Fruit fly (Drosophila melanogaster) whole organism, embryonic: ENCODE data around the gene CG34325.

Experiments
- Adf1 ChIP-seq: fragments of 200-800 bp; sonication (Bioruptor generic); IDR thresholded peaks from 2 replicates; pipeline ENCODE4 v1.3.6; 2022; ENCODE audit warnings: missing biosample characterization, missing genetic modification characterization
- CG10979 ChIP-seq: fragments of 200-800 bp; sonication (Bioruptor generic); optimal IDR thresholded peaks from 2 replicates; lab custom pipeline; 2018; ENCODE audit warnings: missing biosample characterization, mild to moderate bottlenecking, missing genetic modification characterization, moderate library complexity
- CG11398 ChIP-seq: fragments of 200-800 bp; sonication (Bioruptor generic); optimal IDR thresholded peaks from 2 replicates; lab custom pipeline; 2016; ENCODE audit warnings: missing biosample characterization, missing genetic modification characterization
- CG12769 ChIP-seq: fragments of 200-800 bp; sonication (Bioruptor generic); optimal IDR thresholded peaks from 2 replicates; lab custom pipeline; 2019; ENCODE audit warnings: missing biosample characterization, mild to moderate bottlenecking, missing genetic modification characterization, moderate library complexity
- CG14441 ChIP-seq: fragments of 200-800 bp; sonication (Bioruptor generic); IDR thresholded peaks from 2 replicates; pipeline ENCODE4 v1.3.6; 2022; ENCODE audit warnings: missing biosample characterization, missing genetic modification characterization
- CG14710 ChIP-seq: fragments of 200-800 bp; sonication (Bioruptor generic); optimal IDR thresholded peaks from 3 replicates; lab custom pipeline; 2019; ENCODE audit warnings: missing biosample characterization, mild to moderate bottlenecking, missing genetic modification characterization, moderate library complexity
- CG15514 ChIP-seq: fragments of 200-800 bp; sonication (Bioruptor generic); optimal IDR thresholded peaks from 3 replicates; lab custom pipeline; 2017; ENCODE audit warnings: missing biosample characterization, missing genetic modification characterization, mild to moderate bottlenecking, moderate library complexity, missing genetic modification reagents
- CG17361 ChIP-seq: fragments of 200-800 bp; sonication (Bioruptor generic); IDR thresholded peaks from 3 replicates; pipeline ENCODE4 v1.3.6; 2022; ENCODE audit warnings: missing biosample characterization, missing genetic modification characterization
- CG1792 ChIP-seq: fragments of 200-800 bp; sonication (Bioruptor generic); optimal IDR thresholded peaks from 2 replicates; lab custom pipeline; 2016; ENCODE audit warnings: missing biosample characterization, missing genetic modification characterization
- CG2712 ChIP-seq: fragments of 200-800 bp; optimal IDR thresholded peaks from 3 replicates; lab custom pipeline; 2019; ENCODE audit warnings: missing biosample characterization, mild to moderate bottlenecking, missing genetic modification characterization, moderate library complexity
- CG31441 ChIP-seq: fragments of 200-800 bp; sonication (Bioruptor generic); IDR thresholded peaks from 2 replicates; pipeline ENCODE4 v1.3.6; 2022; ENCODE audit warnings: missing biosample characterization, missing genetic modification characterization
- CG32532 ChIP-seq: fragments of 200-800 bp; sonication (Bioruptor generic); IDR thresholded peaks from 2 replicates; pipeline ENCODE4 v1.3.6; 2022; ENCODE audit warnings: missing biosample characterization, missing genetic modification characterization
- CG3281 ChIP-seq: fragments of 200-800 bp; sonication (Bioruptor generic); optimal IDR thresholded peaks from 3 replicates; lab custom pipeline; 2017; ENCODE audit warnings: missing biosample characterization, mild to moderate bottlenecking, missing genetic modification characterization
- CG34224 ChIP-seq: fragments of 200-800 bp; sonication (Bioruptor generic); IDR thresholded peaks from 3 replicates; pipeline ENCODE4 v1.3.6; 2022; ENCODE audit warnings: missing biosample characterization, missing genetic modification characterization; ENCODE audit not compliant: partially characterized antibody
- CG3726 ChIP-seq: fragments of 200-800 bp; sonication (Bioruptor generic); IDR thresholded peaks from 3 replicates; pipeline ENCODE4, ENCODE4 v1.3.6; 2022; ENCODE audit warnings: missing biosample characterization, missing genetic modification characterization
- CG6683 ChIP-seq: fragments of 200-800 bp; sonication (Bioruptor generic); optimal IDR thresholded peaks from 2 replicates; lab custom pipeline; 2017; ENCODE audit warnings: missing biosample characterization, mild to moderate bottlenecking, missing genetic modification characterization, missing genetic modification reagents
- CG8478 ChIP-seq: fragments of >200 bp; optimal IDR thresholded peaks from 2 replicates; lab custom pipeline; 2018
- CG9437 ChIP-seq: fragments of 200-800 bp; sonication (Bioruptor generic); optimal IDR thresholded peaks from 2 replicates; lab custom pipeline; 2018; ENCODE audit warnings: missing biosample characterization, mild to moderate bottlenecking, missing genetic modification characterization
- Doc3 ChIP-seq: fragments of 200-800 bp; sonication (Bioruptor generic); IDR thresholded peaks from 3 replicates; pipeline ENCODE4 v1.3.6; 2022; ENCODE audit warnings: missing biosample characterization, missing genetic modification characterization; ENCODE audit not compliant: partially characterized antibody
- Fer1 ChIP-seq: fragments of 200-800 bp; sonication (Bioruptor generic); optimal IDR thresholded peaks from 2 replicates; lab custom pipeline; 2017; ENCODE audit warnings: missing biosample characterization, mild to moderate bottlenecking, missing genetic modification characterization
- Hmr ChIP-seq: fragments of 200-800 bp; sonication (Bioruptor generic); optimal IDR thresholded peaks from 3 replicates; lab custom pipeline; 2017; ENCODE audit warnings: mild to moderate bottlenecking, missing biosample characterization, missing genetic modification reagents, missing genetic modification characterization
- Hr51 ChIP-seq, 2 experiments: fragments of 200-800 bp; sonication (Bioruptor generic); optimal IDR thresholded peaks; 2 replicates in 1 of 2; 3 replicates in 1 of 2; lab custom pipeline; 2016 to 2018; ENCODE audit warnings: missing biosample characterization in 2 of 2, missing genetic modification characterization in 2 of 2, mild to moderate bottlenecking in 1 of 2, moderate library complexity in 1 of 2
- NC2α ChIP-seq: fragments of 200-800 bp; sonication (Bioruptor generic); optimal IDR thresholded peaks from 2 replicates; lab custom pipeline; 2016; ENCODE audit warnings: missing biosample characterization, missing genetic modification characterization
- Oli ChIP-seq: fragments of 200-800 bp; sonication (Bioruptor generic); optimal IDR thresholded peaks from 2 replicates; lab custom pipeline; 2018; ENCODE audit warnings: missing biosample characterization, mild to moderate bottlenecking, missing genetic modification characterization, moderate library complexity
- Side ChIP-seq: fragments of 200-800 bp; sonication (Bioruptor generic); optimal IDR thresholded peaks from 2 replicates; lab custom pipeline; 2016; ENCODE audit warnings: missing biosample characterization, missing genetic modification characterization
- Ssrp ChIP-seq: fragments of 200-800 bp; sonication (Bioruptor generic); optimal IDR thresholded peaks from 2 replicates; lab custom pipeline; 2018; ENCODE audit warnings: missing biosample characterization, mild to moderate bottlenecking, missing genetic modification characterization, moderate library complexity
- Xbp1 ChIP-seq: fragments of 200-800 bp; sonication (Bioruptor generic); optimal IDR thresholded peaks from 3 replicates; lab custom pipeline; 2016; ENCODE audit warnings: missing biosample characterization, mild to moderate bottlenecking, missing genetic modification characterization
- ac ChIP-seq: fragments of 200-800 bp; sonication (Bioruptor generic); optimal IDR thresholded peaks from 3 replicates; lab custom pipeline; 2017; ENCODE audit warnings: missing biosample characterization, mild to moderate bottlenecking, missing genetic modification characterization
- az2 ChIP-seq: fragments of 200-800 bp; sonication (Bioruptor generic); optimal IDR thresholded peaks from 3 replicates; lab custom pipeline; 2016; ENCODE audit warnings: missing biosample characterization, missing genetic modification characterization
- bbx ChIP-seq: fragments of 200-800 bp; sonication (Bioruptor generic); IDR thresholded peaks from 2 replicates; pipeline ENCODE4 v1.3.6; 2022; ENCODE audit warnings: missing biosample characterization, missing genetic modification characterization; ENCODE audit not compliant: partially characterized antibody
- chm ChIP-seq: fragments of 200-800 bp; sonication (Bioruptor generic); IDR thresholded peaks from 2 replicates; pipeline ENCODE4 v1.3.6; 2022; ENCODE audit warnings: missing biosample characterization, missing genetic modification characterization
- dmrt11E ChIP-seq: fragments of 200-800 bp; sonication (Bioruptor generic); optimal IDR thresholded peaks from 3 replicates; lab custom pipeline; 2018; ENCODE audit warnings: missing biosample characterization, mild to moderate bottlenecking, missing genetic modification characterization, moderate library complexity
- exex ChIP-seq: fragments of 200-800 bp; sonication (Bioruptor generic); optimal IDR thresholded peaks from 4 replicates; lab custom pipeline; 2018; ENCODE audit warnings: missing biosample characterization, mild to moderate bottlenecking, missing genetic modification characterization, moderate library complexity
- fd3F ChIP-seq: fragments of 200-800 bp; sonication (Bioruptor generic); optimal IDR thresholded peaks from 2 replicates; lab custom pipeline; 2018; ENCODE audit warnings: missing biosample characterization, mild to moderate bottlenecking, missing genetic modification characterization, moderate library complexity
- gem ChIP-seq: fragments of 200-800 bp; sonication (Bioruptor generic); optimal IDR thresholded peaks from 2 replicates; lab custom pipeline; 2019; ENCODE audit warnings: missing biosample characterization, mild to moderate bottlenecking, missing genetic modification characterization, moderate library complexity
- grau ChIP-seq: fragments of 200-800 bp; optimal IDR thresholded peaks from 3 replicates; lab custom pipeline; 2019; ENCODE audit warnings: missing biosample characterization, mild to moderate bottlenecking, missing genetic modification characterization, moderate library complexity
- klu ChIP-seq: fragments of 200-800 bp; sonication (Bioruptor generic); IDR thresholded peaks from 2 replicates; pipeline ENCODE4 v1.3.6; 2022; ENCODE audit warnings: missing biosample characterization, missing genetic modification characterization
- mld ChIP-seq: fragments of 200-800 bp; sonication (Bioruptor generic); IDR thresholded peaks from 3 replicates; pipeline ENCODE4 v1.3.6; 2022; ENCODE audit warnings: missing biosample characterization, missing genetic modification characterization; ENCODE audit not compliant: partially characterized antibody
- pb ChIP-seq: fragments of 200-800 bp; sonication (Bioruptor generic); optimal IDR thresholded peaks from 3 replicates; lab custom pipeline; 2016; ENCODE audit warnings: missing biosample characterization, missing genetic modification characterization
- phol ChIP-seq: fragments of 200-800 bp; sonication (Bioruptor generic); optimal IDR thresholded peaks from 3 replicates; lab custom pipeline; 2018; ENCODE audit warnings: missing biosample characterization, mild to moderate bottlenecking, missing genetic modification characterization, moderate library complexity
- slbo ChIP-seq: fragments of 200-800 bp; sonication (Bioruptor generic); IDR thresholded peaks from 2 replicates; pipeline ENCODE4 v1.3.6; 2022; ENCODE audit warnings: missing biosample characterization, missing genetic modification characterization
- usp ChIP-seq: fragments of >200 bp; optimal IDR thresholded peaks from 2 replicates; lab custom pipeline; 2017; ENCODE audit warnings: missing biosample characterization, missing genetic modification characterization
- zfh2 ChIP-seq: fragments of 200-800 bp; sonication (Bioruptor generic); optimal IDR thresholded peaks from 2 replicates; lab custom pipeline; 2016; ENCODE audit warnings: missing biosample characterization, missing genetic modification characterization

The CG34325 gene

dm6 chrX:16677163-16677562, 44.0 kb downstream of the CG34325 start (continued):
- TF ChIP-seq CG17361 (GFP tag; lab: Robert Waterston, UW): 0 out of 3 replicates have a peak, but pooled peaks have one; percentile 30
- TF ChIP-seq CG1792 (GFP tag; lab: Kevin White, UChicago): no peak
- peak; percentile 30; the same call in 1 of the 2 replicates for TF ChIP-seq slbo (GFP tag; lab: Robert Waterston, UW)
- TF ChIP-seq Doc3: no peak
- peak; percentile 22 for TF ChIP-seq dmrt11E (tag; lab: Kevin White, UChicago)
- peak; percentile 7 for TF ChIP-seq CG10979 (tag; lab: Kevin White, UChicago)
- peak in 1 of 2 experiments; percentile 29 for TF ChIP-seq Hr51 (GFP tag; optimal IDR thresholded peaks at IDR 0.05; lab: Kevin White, UChicago)
- TF ChIP-seq phol: peak; percentile 6
- no peak for TF ChIP-seq fd3F (GFP tag; lab: Kevin White, UChicago)
- TF ChIP-seq gem: peak; percentile 43
- peak; percentile 2 for TF ChIP-seq Oli (tag; lab: Kevin White, UChicago)
- TF ChIP-seq CG2712 (tag; lab: Kevin White, UChicago): peak; percentile 13
- TF ChIP-seq CG32532 (GFP tag; lab: Robert Waterston, UW): 0 out of 2 replicates have a peak, but pooled peaks have one; percentile 13
- TF ChIP-seq CG31441 (GFP tag; lab: Robert Waterston, UW): 0 out of 2 replicates have a peak, but pooled peaks have one; percentile 22

dm6 chrX:16676653-16677052, 44.6 kb downstream of the CG34325 start, which contains the start of gene CG13012:
CG13012 (minus strand) TSS chrX:16676753.
- TF ChIP-seq CG15514 (GFP tag; lab: Kevin White, UChicago): no peak
- TF ChIP-seq CG3726 (GFP tag; lab: Robert Waterston, UW): no peak
- TF ChIP-seq ac (GFP tag; lab: Kevin White, UChicago): no peak
- no peak for TF ChIP-seq Hmr
- no peak for TF ChIP-seq klu (GFP tag; lab: Robert Waterston, UW)
- TF ChIP-seq Side: no peak
- TF ChIP-seq CG8478 (lab: Kevin White, UChicago): no peak
- TF ChIP-seq CG34224: no peak
- TF ChIP-seq CG14441: no peak
- no peak for TF ChIP-seq mld (GFP tag; lab: Robert Waterston, UW)
- no peak for TF ChIP-seq CG14710 (tag; lab: Kevin White, UChicago)
- TF ChIP-seq CG11398 (GFP tag; lab: Kevin White, UChicago): no peak
- TF ChIP-seq, all 482 proteins: peak for 0

- TF ChIP-seq exex (tag; lab: Kevin White, UChicago) (peak; percentile 98), NC2α (GFP tag; lab: Kevin White, UChicago) (no peak)
Measured at dm6 chrX:16674538-16674937, 46.7 kb downstream of the CG34325 start.

DNA sequence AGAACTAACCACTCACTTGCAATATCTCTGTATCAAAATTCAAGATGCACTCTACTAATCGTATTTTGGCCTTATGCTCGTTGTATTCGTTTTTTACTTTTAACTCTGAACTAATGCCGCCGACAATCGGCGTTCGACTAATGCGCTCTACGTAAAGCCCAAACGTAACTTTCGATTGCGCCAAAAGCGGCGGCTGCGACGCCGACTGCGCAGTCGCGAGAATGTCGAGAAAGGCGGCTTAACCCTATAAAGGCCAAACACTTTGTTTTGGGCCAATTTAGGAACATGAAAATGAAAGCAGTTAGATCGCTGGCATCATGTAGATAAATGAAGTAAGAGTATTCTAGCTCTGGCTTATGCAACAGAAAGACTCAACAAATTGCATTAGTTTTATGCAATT, 48.3 kb downstream of the CG34325 start:
- TF ChIP-seq zfh2 (GFP tag; lab: Kevin White, UChicago) (no peak), CG9437 (GFP tag; lab: Kevin White, UChicago) (peak; percentile 62), Adf1 (GFP tag; lab: Robert Waterston, UW) (peak; percentile 58; the same call in 1 of the 2 replicates)

DNA sequence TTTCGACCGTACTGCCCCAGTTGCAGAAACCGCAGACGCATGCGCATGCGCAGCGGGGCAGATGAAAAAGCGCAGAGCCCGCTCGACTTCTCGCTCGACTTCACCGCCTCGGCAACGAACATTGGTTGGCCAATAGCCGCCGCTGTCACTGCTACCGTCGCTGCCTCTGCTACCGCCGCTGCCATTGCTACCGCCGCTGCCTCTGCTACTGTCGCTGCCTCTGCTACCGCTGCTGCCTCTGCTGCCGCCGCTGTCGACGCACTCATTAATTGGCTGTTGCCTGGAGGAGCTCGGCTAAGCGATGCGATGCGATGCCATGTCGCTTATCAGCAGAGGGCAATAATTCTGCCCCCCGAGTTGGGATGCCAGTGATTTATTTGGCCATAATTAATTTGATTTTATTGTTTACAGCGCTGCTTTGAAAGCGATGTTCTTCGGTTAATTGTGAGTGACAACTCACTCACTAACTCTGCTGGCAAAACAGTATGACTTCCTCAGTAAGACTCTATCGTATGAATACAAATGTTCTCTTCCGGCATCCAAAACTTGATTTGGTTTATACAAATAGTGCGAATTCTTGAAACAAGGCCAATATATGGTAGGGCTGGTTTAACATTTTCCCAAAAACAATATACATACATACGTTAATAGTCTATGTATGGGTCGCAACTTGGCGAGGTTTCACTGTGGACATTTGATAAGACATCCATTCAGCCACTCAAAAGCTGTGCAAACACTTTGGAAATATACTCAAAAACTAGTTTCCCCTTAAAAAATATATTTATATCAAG, 50.3 kb downstream of the CG34325 start:
- TF ChIP-seq CG12769 (tag; lab: Kevin White, UChicago) (peak; percentile 65), pb (GFP tag; lab: Kevin White, UChicago) (no peak), Fer1 (peak; percentile 27), bbx (GFP tag; lab: Robert Waterston, UW) (0 out of 2 replicates have a peak, but pooled peaks have one; percentile 40), Xbp1 (GFP tag; lab: Kevin White, UChicago) (peak; percentile 42), usp (GFP tag; lab: Kevin White, UChicago) (no peak), slbo (GFP tag; lab: Robert Waterston, UW) (peak; percentile 54; the same call in 1 of the 2 replicates), chm (no peak), CG6683 (GFP tag; lab: Kevin White, UChicago) (no peak), Ssrp (tag; lab: Kevin White, UChicago) (peak; percentile 17), CG3281 (GFP tag; lab: Kevin White, UChicago) (peak; percentile 45), az2 (GFP tag; lab: Kevin White, UChicago) (peak; percentile 4), grau (tag; lab: Kevin White, UChicago) (peak; percentile 89)
